Fruit fly (Drosophila melanogaster) whole organism, pupa: ENCODE data around the gene CG3679.

Source experiments
- CG12605 ChIP-seq: fragments of 200-800 bp; sonication (Bioruptor generic); IDR thresholded peaks from 2 replicates; pipeline ENCODE4 v1.3.6; 2022; ENCODE audit warnings: missing biosample characterization, missing genetic modification characterization
- CG13204 ChIP-seq: fragments of 200-800 bp; sonication (Bioruptor generic); optimal IDR thresholded peaks from 2 replicates; lab custom pipeline; 2018; ENCODE audit warnings: missing biosample characterization, mild to moderate bottlenecking, missing genetic modification characterization, moderate library complexity
- CG15710 ChIP-seq: fragments of 200-800 bp; sonication (Bioruptor generic); optimal IDR thresholded peaks from 2 replicates; lab custom pipeline; 2018; ENCODE audit warnings: missing biosample characterization, mild to moderate bottlenecking, missing genetic modification characterization, moderate library complexity
- CG34367 ChIP-seq: fragments of 200-800 bp; sonication (Bioruptor generic); optimal IDR thresholded peaks from 2 replicates; lab custom pipeline; 2018; ENCODE audit warnings: missing biosample characterization, mild to moderate bottlenecking, missing genetic modification characterization
- CG8301 ChIP-seq: fragments of 200-800 bp; sonication (Bioruptor generic); optimal IDR thresholded peaks from 2 replicates; lab custom pipeline; 2018; ENCODE audit warnings: missing biosample characterization, mild to moderate bottlenecking, missing genetic modification characterization
- CG9948 ChIP-seq: fragments of 200-800 bp; sonication (Bioruptor generic); optimal IDR thresholded peaks from 2 replicates; lab custom pipeline; 2018; ENCODE audit warnings: missing biosample characterization, mild to moderate bottlenecking, missing genetic modification characterization, moderate library complexity
- D1 ChIP-seq: fragments of 200-800 bp; sonication (Bioruptor generic); optimal IDR thresholded peaks from 2 replicates; lab custom pipeline; 2018; ENCODE audit warnings: missing biosample characterization, mild to moderate bottlenecking, missing genetic modification characterization, moderate library complexity
- EcR ChIP-seq: fragments of 200-800 bp; sonication (Bioruptor generic); optimal IDR thresholded peaks from 3 replicates; lab custom pipeline; 2019; ENCODE audit warnings: missing biosample characterization, missing genetic modification characterization, mild to moderate bottlenecking, moderate library complexity, missing genetic modification reagents
- Ets98B ChIP-seq: fragments of 200-800 bp; sonication (Bioruptor generic); IDR thresholded peaks from 2 replicates; pipeline ENCODE4 v1.3.6; 2022; ENCODE audit warnings: missing biosample characterization, missing genetic modification characterization
- Pif1A ChIP-seq: fragments of 200-800 bp; sonication (Bioruptor generic); optimal IDR thresholded peaks from 3 replicates; lab custom pipeline; 2016; ENCODE audit warnings: missing biosample characterization, missing genetic modification characterization
- fd96Ca ChIP-seq: fragments of 200-800 bp; sonication (Bioruptor generic); IDR thresholded peaks from 3 replicates; pipeline ENCODE4 v1.3.6; 2022; ENCODE audit warnings: missing biosample characterization, missing genetic modification characterization
- rn ChIP-seq: fragments of 200-800 bp; sonication (Bioruptor generic); IDR thresholded peaks from 2 replicates; pipeline ENCODE4 v1.3.6; 2022; ENCODE audit warnings: missing biosample characterization, missing genetic modification characterization

dm6 chrX:16275168-16275853, 28.4 kb upstream of the CG3679 start:
- TF ChIP-seq Pif1A (GFP tag; lab: Kevin White, UChicago) (no peak), CG15710 (tag; lab: Kevin White, UChicago) (no peak), rn (GFP tag; lab: Robert Waterston, UW) (no peak), Ets98B (no peak), CG13204 (no peak), D1 (tag; lab: Kevin White, UChicago) (no peak), CG9948 (tag; lab: Kevin White, UChicago) (no peak), fd96Ca (GFP tag; lab: Robert Waterston, UW) (no peak), CG12605 (GFP tag; lab: Robert Waterston, UW) (no peak), CG8301 (tag; lab: Kevin White, UChicago) (no peak), CG34367 (tag; lab: Kevin White, UChicago) (no peak), EcR (GFP tag; lab: Kevin White, UChicago) (no peak)
